Worm (Caenorhabditis elegans) whole organism, late embryonic: Measurements from ENCODE around the gene B0457.2.

Source experiments
- ama-1 ChIP-seq: fragments of 150-350 bp; optimal IDR thresholded peaks from 2 replicates; lab custom pipeline; 2014
- ceh-2 ChIP-seq: sonication (generic microtip); optimal IDR thresholded peaks from 2 replicates; lab custom pipeline; 2016; ENCODE audit warnings: missing genotype, missing genetic modification characterization, missing compliant biosample characterization
- ceh-9 ChIP-seq: sonication (generic microtip); optimal IDR thresholded peaks from 2 replicates; lab custom pipeline; 2016; ENCODE audit warnings: mild to moderate bottlenecking, missing genetic modification characterization, inconsistent platforms, missing compliant biosample characterization
- dve-1 ChIP-seq: sonication (generic microtip); optimal IDR thresholded peaks from 2 replicates; lab custom pipeline; 2017; ENCODE audit warnings: antibody characterized with exemption, mild to moderate bottlenecking, missing genetic modification characterization, missing compliant biosample characterization
- ets-4 ChIP-seq: sonication (generic microtip); optimal IDR thresholded peaks from 2 replicates; lab custom pipeline; 2016; ENCODE audit warnings: missing genetic modification characterization, missing compliant biosample characterization
- eyg-1 ChIP-seq: sonication (generic microtip); optimal IDR thresholded peaks from 2 replicates; lab custom pipeline; 2016; ENCODE audit warnings: missing genotype, missing genetic modification characterization, missing compliant biosample characterization
- fkh-10 ChIP-seq: fragments of 150-350 bp; optimal IDR thresholded peaks from 2 replicates; lab custom pipeline; 2014; ENCODE audit warnings: missing biosample characterization, missing genetic modification reagents, missing genetic modification characterization
- nhr-11 ChIP-seq: fragments of 150-350 bp; optimal IDR thresholded peaks from 2 replicates; lab custom pipeline; 2014; ENCODE audit warnings: missing biosample characterization, missing genetic modification characterization
- pha-4 ChIP-seq: fragments of 150-350 bp; optimal IDR thresholded peaks from 2 replicates; lab custom pipeline; 2018; ENCODE audit warnings: missing biosample characterization, missing genetic modification reagents, missing genetic modification characterization
- sdc-2 ChIP-seq: sonication (generic microtip); optimal IDR thresholded peaks from 2 replicates; lab custom pipeline; 2016; ENCODE audit warnings: missing genotype, missing genetic modification characterization, missing compliant biosample characterization

ce11 chrII:8891606-8892005 lies 34.7 kb downstream of the B0457.2 start:
- TF ChIP-seq nhr-11 (tag; lab: Kevin White, UChicago) = no peak
- no peak for TF ChIP-seq sdc-2 (tag; lab: Kevin White, UChicago)
- TF ChIP-seq eyg-1 (tag; lab: Kevin White, UChicago) = no peak
- TF ChIP-seq fkh-10 (GFP tag; lab: Kevin White, UChicago) = no peak
- no peak for TF ChIP-seq pha-4
- no peak for TF ChIP-seq dve-1 (tag; lab: Kevin White, UChicago)
- TF ChIP-seq ama-1 (lab: Kevin White, UChicago) = no peak
- no peak for TF ChIP-seq ceh-2 (tag; lab: Kevin White, UChicago)
- no peak for TF ChIP-seq ets-4
- no peak for TF ChIP-seq ceh-9 (tag; lab: Kevin White, UChicago)
